Worm (Caenorhabditis elegans) whole organism, L1 larva: ENCODE results near the gene test-1.

Experiments used
- grh-1 ChIP-seq: fragments of 200-800 bp; sonication (Bioruptor generic); IDR thresholded peaks from 2 replicates; pipeline ENCODE4 v1.3.6; 2022; ENCODE audit warnings: missing genetic modification reagents, missing genetic modification characterization, missing compliant biosample characterization
- hlh-17 ChIP-seq: fragments of 200-800 bp; sonication (Bioruptor generic); optimal IDR thresholded peaks from 2 replicates; lab custom pipeline; 2018; ENCODE audit warnings: missing genetic modification characterization, mild to moderate bottlenecking, missing compliant biosample characterization, moderate library complexity, borderline replicate concordance
- nhr-237 ChIP-seq: fragments of 150-350 bp; optimal IDR thresholded peaks from 2 replicates; lab custom pipeline; 2014; ENCODE audit warnings: missing biosample characterization, missing genetic modification characterization
- pax-3 ChIP-seq: fragments of 200-800 bp; sonication (Bioruptor generic); optimal IDR thresholded peaks from 2 replicates; lab custom pipeline; 2018; ENCODE audit warnings: mild to moderate bottlenecking, missing genetic modification characterization, moderate library complexity, missing compliant biosample characterization
- unc-130 ChIP-seq: fragments of 150-350 bp; optimal IDR thresholded peaks from 2 replicates; lab custom pipeline; 2017; ENCODE audit warnings: missing biosample characterization, missing genetic modification characterization, inconsistent platforms
- unc-62 ChIP-seq: fragments of 150-350 bp; optimal IDR thresholded peaks from 2 replicates; lab custom pipeline; 2014; ENCODE audit warnings: missing biosample characterization, missing genetic modification reagents, missing genetic modification characterization

DNA sequence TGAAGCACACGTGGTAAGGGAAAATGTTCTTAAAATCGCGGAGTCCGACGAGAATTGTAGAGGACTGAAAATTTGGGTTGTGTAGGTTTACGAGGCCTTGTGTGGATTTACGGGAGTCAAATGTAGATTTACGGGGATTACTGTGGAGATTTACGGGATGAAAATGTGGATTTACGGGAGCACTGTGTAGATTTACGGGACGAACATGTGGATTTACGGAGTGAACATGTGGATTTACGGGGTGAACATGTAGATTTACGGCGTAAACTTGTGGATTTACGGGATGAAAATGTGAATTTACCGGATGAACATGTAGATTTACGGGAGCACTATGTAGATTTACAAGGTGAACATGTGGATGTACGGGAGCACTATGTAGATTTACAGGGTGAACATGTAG lies 19.5 kb downstream of the test-1 start:
- TF ChIP-seq grh-1 (no peak), nhr-237 (tag; lab: Kevin White, UChicago) (no peak), unc-62 (GFP tag; lab: Kevin White, UChicago) (no peak), unc-130 (tag; lab: Kevin White, UChicago) (no peak), pax-3 (tag; lab: Kevin White, UChicago) (no peak), hlh-17 (no peak)
